Fruit fly (Drosophila melanogaster) whole organism, prepupa: ENCODE measurements around the gene Rsph1.

Experiments used
- CG4318 ChIP-seq: fragments of 200-800 bp; sonication (Bioruptor generic); optimal IDR thresholded peaks from 3 replicates; lab custom pipeline; 2017; ENCODE audit warnings: missing biosample characterization, mild to moderate bottlenecking, missing genetic modification characterization
- Ets96B ChIP-seq: fragments of 200-800 bp; optimal IDR thresholded peaks from 2 replicates; lab custom pipeline; 2019; ENCODE audit warnings: missing biosample characterization, mild to moderate bottlenecking, missing genetic modification characterization, moderate library complexity
- Met ChIP-seq: fragments of 200-800 bp; sonication (Bioruptor generic); optimal IDR thresholded peaks from 3 replicates; lab custom pipeline; 2016; ENCODE audit warnings: missing biosample characterization, missing genetic modification characterization
- OdsH ChIP-seq: fragments of 200-800 bp; sonication (Bioruptor generic); optimal IDR thresholded peaks from 3 replicates; lab custom pipeline; 2016; ENCODE audit warnings: missing biosample characterization, missing genetic modification characterization
- Sox102F ChIP-seq: fragments of 200-800 bp; sonication (Bioruptor generic); optimal IDR thresholded peaks from 2 replicates; lab custom pipeline; 2016; ENCODE audit warnings: missing biosample characterization, mild to moderate bottlenecking, missing genetic modification characterization
- acj6 ChIP-seq: fragments of 200-800 bp; sonication (Bioruptor generic); optimal IDR thresholded peaks from 3 replicates; lab custom pipeline; 2016; ENCODE audit warnings: missing biosample characterization, missing genetic modification characterization
- dac ChIP-seq: fragments of 200-800 bp; sonication (Bioruptor generic); optimal IDR thresholded peaks from 2 replicates; lab custom pipeline; 2017; ENCODE audit warnings: missing biosample characterization, mild to moderate bottlenecking, missing genetic modification characterization
- lz ChIP-seq: fragments of 200-800 bp; sonication (Bioruptor generic); optimal IDR thresholded peaks from 3 replicates; lab custom pipeline; 2016; ENCODE audit warnings: missing biosample characterization, missing genetic modification characterization

dm6 chr2L:13215010-13215409 lies 31.8 kb downstream of the Rsph1 start, which contains the start of gene kek4:
- no peak for TF ChIP-seq Met
- TF ChIP-seq CG4318 (GFP tag; lab: Kevin White, UChicago): no peak
- TF ChIP-seq Ets96B (tag; lab: Kevin White, UChicago): no peak
- no peak for TF ChIP-seq OdsH (GFP tag; lab: Kevin White, UChicago)
- TF ChIP-seq acj6 (GFP tag; lab: Kevin White, UChicago): no peak
- no peak for TF ChIP-seq lz (GFP tag; lab: Kevin White, UChicago)
- TF ChIP-seq dac (GFP tag; lab: Kevin White, UChicago): no peak
- TF ChIP-seq Sox102F (GFP tag; lab: Kevin White, UChicago): no peak
